Fruit fly (Drosophila melanogaster) whole organism, embryonic: ENCODE data around the gene RpS8.

Experiments used
- C15 ChIP-seq: fragments of 200-800 bp; sonication (Bioruptor generic); IDR thresholded peaks from 3 replicates; pipeline ENCODE4 v1.3.6; 2022; ENCODE audit warnings: missing biosample characterization, missing genetic modification characterization
- CG10321 ChIP-seq: fragments of 200-800 bp; sonication (Bioruptor generic); IDR thresholded peaks from 2 replicates; pipeline ENCODE4 v1.3.6; 2022; ENCODE audit warnings: missing biosample characterization, missing genetic modification characterization
- CG10431 ChIP-seq: fragments of 200-800 bp; sonication (Bioruptor generic); optimal IDR thresholded peaks from 3 replicates; lab custom pipeline; 2018; ENCODE audit warnings: missing biosample characterization, mild to moderate bottlenecking, missing genetic modification characterization
- CG11085 ChIP-seq: fragments of 200-800 bp; sonication (Bioruptor generic); IDR thresholded peaks from 2 replicates; pipeline ENCODE4 v1.3.6; 2022; ENCODE audit warnings: missing biosample characterization, missing genetic modification characterization
- CG12071 ChIP-seq: fragments of 200-800 bp; sonication (Bioruptor generic); optimal IDR thresholded peaks from 3 replicates; lab custom pipeline; 2018; ENCODE audit warnings: missing biosample characterization, mild to moderate bottlenecking, missing genetic modification characterization
- CG12391 ChIP-seq: fragments of 200-800 bp; sonication (Bioruptor generic); optimal IDR thresholded peaks from 3 replicates; lab custom pipeline; 2018; ENCODE audit warnings: missing biosample characterization, mild to moderate bottlenecking, missing genetic modification characterization, moderate library complexity
- CG14965 ChIP-seq: fragments of 200-800 bp; sonication (Bioruptor generic); optimal IDR thresholded peaks from 2 replicates; lab custom pipeline; 2016; ENCODE audit warnings: missing biosample characterization, missing genetic modification characterization, borderline replicate concordance
- CG2116 ChIP-seq: fragments of 200-800 bp; sonication (Bioruptor generic); optimal IDR thresholded peaks from 3 replicates; lab custom pipeline; 2018; ENCODE audit warnings: missing biosample characterization, mild to moderate bottlenecking, missing genetic modification characterization
- CG33557 ChIP-seq: fragments of 200-800 bp; sonication (Bioruptor generic); optimal IDR thresholded peaks from 2 replicates; lab custom pipeline; 2019; ENCODE audit warnings: missing biosample characterization, mild to moderate bottlenecking, missing genetic modification characterization, moderate library complexity
- CG34376 ChIP-seq: fragments of 200-800 bp; sonication (Bioruptor generic); optimal IDR thresholded peaks from 2 replicates; lab custom pipeline; 2018; ENCODE audit warnings: missing biosample characterization, mild to moderate bottlenecking, missing genetic modification characterization
- CG4360 ChIP-seq: fragments of 200-800 bp; sonication (Bioruptor generic); IDR thresholded peaks from 2 replicates; pipeline ENCODE4 v1.3.6; 2022; ENCODE audit warnings: missing biosample characterization, missing genetic modification characterization
- CG4707 ChIP-seq: fragments of 200-800 bp; sonication (Bioruptor generic); optimal IDR thresholded peaks from 2 replicates; lab custom pipeline; 2018; ENCODE audit warnings: missing biosample characterization, mild to moderate bottlenecking, missing genetic modification characterization, moderate library complexity
- CG5180 ChIP-seq: fragments of 200-800 bp; sonication (Bioruptor generic); optimal IDR thresholded peaks from 3 replicates; lab custom pipeline; 2017; ENCODE audit warnings: missing biosample characterization, missing genetic modification characterization, mild to moderate bottlenecking, moderate library complexity, missing genetic modification reagents
- CG6254 ChIP-seq: fragments of 200-800 bp; sonication (Bioruptor generic); optimal IDR thresholded peaks from 3 replicates; lab custom pipeline; 2017; ENCODE audit warnings: mild to moderate bottlenecking, missing biosample characterization, missing genetic modification reagents, missing genetic modification characterization
- CG6654 ChIP-seq: fragments of 200-800 bp; sonication (Bioruptor generic); optimal IDR thresholded peaks from 2 replicates; lab custom pipeline; 2017; ENCODE audit warnings: missing biosample characterization, mild to moderate bottlenecking, missing genetic modification characterization
- CG7357 ChIP-seq: fragments of 200-800 bp; sonication (Bioruptor generic); IDR thresholded peaks from 3 replicates; pipeline ENCODE4 v1.3.6; 2022; ENCODE audit warnings: missing biosample characterization, missing genetic modification characterization
- CG7839 ChIP-seq: fragments of 200-800 bp; sonication (Bioruptor generic); optimal IDR thresholded peaks from 3 replicates; lab custom pipeline; 2018; ENCODE audit warnings: missing biosample characterization, mild to moderate bottlenecking, missing genetic modification characterization, moderate library complexity
- CG8944 ChIP-seq: fragments of 200-800 bp; sonication (Bioruptor generic); optimal IDR thresholded peaks from 3 replicates; lab custom pipeline; 2016; ENCODE audit warnings: missing biosample characterization, missing genetic modification characterization
- CG9797 ChIP-seq: fragments of 200-800 bp; sonication (Bioruptor generic); optimal IDR thresholded peaks from 3 replicates; lab custom pipeline; 2018; ENCODE audit warnings: missing biosample characterization, mild to moderate bottlenecking, missing genetic modification characterization
- Dad ChIP-seq: fragments of 200-800 bp; sonication (Bioruptor generic); optimal IDR thresholded peaks from 3 replicates; lab custom pipeline; 2016; ENCODE audit warnings: missing biosample characterization, missing genetic modification characterization
- Drgx ChIP-seq: fragments of 200-800 bp; sonication (Bioruptor generic); IDR thresholded peaks from 2 replicates; pipeline ENCODE4 v1.3.6; 2022; ENCODE audit warnings: missing biosample characterization, missing genetic modification characterization
- E2f2 ChIP-seq: fragments of 200-800 bp; sonication (Bioruptor generic); IDR thresholded peaks from 2 replicates; pipeline ENCODE4 v1.3.6; 2022; ENCODE audit warnings: missing biosample characterization, missing genetic modification characterization
- GATAe ChIP-seq: fragments of 200-800 bp; sonication (Bioruptor generic); conservative IDR thresholded peaks from 2 replicates; pipeline ENCODE4 v1.3.6; 2022; ENCODE audit warnings: missing biosample characterization, missing genetic modification characterization
- Gsc ChIP-seq: fragments of 200-800 bp; sonication (Bioruptor generic); IDR thresholded peaks from 2 replicates; pipeline ENCODE4 v1.3.6; 2022; ENCODE audit warnings: missing biosample characterization, missing genetic modification characterization
- Hmx ChIP-seq: fragments of 200-800 bp; sonication (Bioruptor generic); optimal IDR thresholded peaks from 2 replicates; lab custom pipeline; 2016; ENCODE audit warnings: missing biosample characterization, missing genetic modification characterization
- MBD-R2 ChIP-seq: fragments of 200-800 bp; sonication (Bioruptor generic); IDR thresholded peaks from 2 replicates; pipeline ENCODE4 v1.3.6; 2022; ENCODE audit warnings: missing biosample characterization, missing genetic modification characterization
- Max ChIP-seq: fragments of 200-800 bp; sonication (Bioruptor generic); optimal IDR thresholded peaks from 2 replicates; lab custom pipeline; 2016; ENCODE audit warnings: missing biosample characterization, mild to moderate bottlenecking, missing genetic modification characterization
- Med ChIP-seq: fragments of 200-800 bp; sonication (Bioruptor generic); peaks from one replicate; lab custom pipeline; 2016; ENCODE audit warnings: missing biosample characterization, missing genetic modification characterization, mild to moderate bottlenecking, inconsistent platforms, moderate library complexity
- Mrtf ChIP-seq: fragments of 200-800 bp; sonication (Bioruptor generic); IDR thresholded peaks from 3 replicates; pipeline ENCODE4 v1.3.6; 2022; ENCODE audit warnings: missing biosample characterization, missing genetic modification characterization
- Rfx ChIP-seq: fragments of 200-800 bp; sonication (Bioruptor generic); IDR thresholded peaks from 2 replicates; pipeline ENCODE4 v1.3.6; 2022; ENCODE audit warnings: missing biosample characterization, missing genetic modification characterization
- Sox100B ChIP-seq: fragments of 200-800 bp; sonication (Bioruptor generic); optimal IDR thresholded peaks from 3 replicates; lab custom pipeline; 2018; ENCODE audit warnings: missing biosample characterization, mild to moderate bottlenecking, missing genetic modification characterization
- Taf1 ChIP-seq: fragments of 200-800 bp; sonication (Bioruptor generic); IDR thresholded peaks from 2 replicates; pipeline ENCODE4 v1.3.6; 2022; ENCODE audit warnings: missing biosample characterization, missing genetic modification characterization
- ara ChIP-seq: fragments of 200-800 bp; sonication (Bioruptor generic); IDR thresholded peaks from 2 replicates; pipeline ENCODE4 v1.3.6; 2022; ENCODE audit warnings: missing biosample characterization, missing genetic modification characterization
- bcd ChIP-seq: fragments of 200-800 bp; sonication (Bioruptor generic); optimal IDR thresholded peaks from 2 replicates; lab custom pipeline; 2017; ENCODE audit warnings: missing biosample characterization, mild to moderate bottlenecking, missing genetic modification characterization
- cad ChIP-seq: fragments of >200 bp; optimal IDR thresholded peaks from 2 replicates; lab custom pipeline; 2017; ENCODE audit warnings: missing biosample characterization, missing genetic modification characterization
- dati ChIP-seq: fragments of 200-800 bp; sonication (Bioruptor generic); IDR thresholded peaks from 2 replicates; pipeline ENCODE4 v1.3.6; 2022; ENCODE audit warnings: missing biosample characterization, missing genetic modification characterization
- ewg ChIP-seq: fragments of 200-800 bp; sonication (Bioruptor generic); optimal IDR thresholded peaks from 3 replicates; lab custom pipeline; 2017; ENCODE audit warnings: mild to moderate bottlenecking, missing biosample characterization, missing genetic modification reagents, missing genetic modification characterization
- exex ChIP-seq: fragments of 200-800 bp; sonication (Bioruptor generic); optimal IDR thresholded peaks from 4 replicates; lab custom pipeline; 2018; ENCODE audit warnings: missing biosample characterization, mild to moderate bottlenecking, missing genetic modification characterization, moderate library complexity
- ind ChIP-seq: fragments of 200-800 bp; sonication (Bioruptor generic); optimal IDR thresholded peaks from 3 replicates; lab custom pipeline; 2016; ENCODE audit warnings: missing biosample characterization, missing genetic modification characterization
- lmd ChIP-seq: fragments of 200-800 bp; sonication (Bioruptor generic); IDR thresholded peaks from 2 replicates; pipeline ENCODE4 v1.3.6; 2022; ENCODE audit warnings: missing biosample characterization, missing genetic modification characterization
- lov ChIP-seq, 2 experiments: fragments of 200-800 bp in 1 of 2; fragments of >200 bp in 1 of 2; sonication (Bioruptor generic) in 1 of 2; IDR thresholded peaks in 1 of 2; optimal IDR thresholded peaks in 1 of 2; 2 replicates in 1 of 2; 3 replicates in 1 of 2; pipeline versions ENCODE4 v1.3.6 to Lab custom; 2017 to 2022; ENCODE audit warnings: missing biosample characterization in 1 of 2, missing genetic modification characterization in 1 of 2
- nom ChIP-seq: fragments of 200-800 bp; sonication (Bioruptor generic); optimal IDR thresholded peaks from 2 replicates; lab custom pipeline; 2017; ENCODE audit warnings: missing biosample characterization, missing genetic modification characterization, mild to moderate bottlenecking, moderate library complexity, missing genetic modification reagents
- onecut ChIP-seq: fragments of 200-800 bp; sonication (Bioruptor generic); IDR thresholded peaks from 2 replicates; pipeline ENCODE4 v1.3.6; 2022; ENCODE audit warnings: missing biosample characterization, missing genetic modification characterization
- sisA ChIP-seq: fragments of 200-800 bp; sonication (Bioruptor generic); IDR thresholded peaks from 2 replicates; pipeline ENCODE4 v1.3.6; 2022; ENCODE audit warnings: missing biosample characterization, missing genetic modification characterization
- slp2 ChIP-seq: fragments of 200-800 bp; sonication (Bioruptor generic); optimal IDR thresholded peaks from 2 replicates; lab custom pipeline; 2016; ENCODE audit warnings: missing biosample characterization, missing genetic modification characterization
- sna ChIP-seq: fragments of 200-800 bp; sonication (Bioruptor generic); IDR thresholded peaks from 2 replicates; pipeline ENCODE4 v1.3.6; 2022; ENCODE audit warnings: missing biosample characterization, missing genetic modification characterization; ENCODE audit not compliant: partially characterized antibody
- tap ChIP-seq: fragments of 200-800 bp; optimal IDR thresholded peaks from 3 replicates; lab custom pipeline; 2019; ENCODE audit warnings: missing biosample characterization, mild to moderate bottlenecking, missing genetic modification characterization, moderate library complexity
- tio ChIP-seq: fragments of 200-800 bp; sonication (Bioruptor generic); optimal IDR thresholded peaks from 2 replicates; lab custom pipeline; 2017; ENCODE audit warnings: missing biosample characterization, missing genetic modification characterization, inconsistent platforms
- tll ChIP-seq, 2 experiments: fragments of 200-800 bp in 1 of 2; fragments of >200 bp in 1 of 2; sonication (Bioruptor generic) in 1 of 2; optimal IDR thresholded peaks; 2 replicates each; lab custom pipeline; 2017 to 2019; ENCODE audit warnings: missing biosample characterization in 2 of 2, missing genetic modification characterization in 2 of 2, mild to moderate bottlenecking in 1 of 2, moderate library complexity in 1 of 2
- toy ChIP-seq: fragments of 200-800 bp; sonication (Bioruptor generic); IDR thresholded peaks from 2 replicates; pipeline ENCODE4 v1.3.6; 2022; ENCODE audit warnings: missing biosample characterization, missing genetic modification characterization
- zfh2 ChIP-seq: fragments of 200-800 bp; sonication (Bioruptor generic); optimal IDR thresholded peaks from 2 replicates; lab custom pipeline; 2016; ENCODE audit warnings: missing biosample characterization, missing genetic modification characterization

RpS8 gene

dm6 chr3R:29876733-29877193 lies 15.4 kb downstream of the RpS8 start, which contains the start of gene CG31038 (continued):
- TF ChIP-seq CG5180 (GFP tag; lab: Kevin White, UChicago) (peak; percentile 23), nom (GFP tag; lab: Kevin White, UChicago) (peak; percentile 77), Gsc (GFP tag; lab: Robert Waterston, UW) (no peak), lmd (GFP tag; lab: Robert Waterston, UW) (no peak), exex (tag; lab: Kevin White, UChicago) (no peak), Dad (GFP tag; lab: Kevin White, UChicago) (no peak), CG12071 (GFP tag; lab: Kevin White, UChicago) (peak; percentile 38), zfh2 (GFP tag; lab: Kevin White, UChicago) (no peak), Drgx (GFP tag; lab: Robert Waterston, UW) (peak; percentile 34; the same call in 1 of the 2 replicates), CG2116 (GFP tag; lab: Kevin White, UChicago) (no peak), tap (tag; lab: Kevin White, UChicago) (peak; percentile 21), GATAe (GFP tag; lab: Robert Waterston, UW) (no peak), CG7357 (GFP tag; lab: Robert Waterston, UW) (no peak), CG4707 (GFP tag; lab: Kevin White, UChicago) (no peak), sisA (GFP tag; lab: Robert Waterston, UW) (no peak), tio (GFP tag; lab: Kevin White, UChicago) (no peak), CG33557 (GFP tag; lab: Kevin White, UChicago) (no peak), cad (GFP tag; lab: Kevin White, UChicago) (no peak), lov (optimal IDR thresholded peaks at IDR 0.05; lab: Kevin White, UChicago) (no peak), lov (GFP tag; IDR thresholded peaks at IDR 0.05; lab: Robert Waterston, UW) (0 out of 3 replicates have a peak, but pooled peaks have one; percentile 40), MBD-R2 (GFP tag; lab: Robert Waterston, UW) (peak; percentile 29; the same call in 1 of the 2 replicates), CG6654 (GFP tag; lab: Kevin White, UChicago) (no peak), CG34376 (GFP tag; lab: Kevin White, UChicago) (no peak), CG7839 (tag; lab: Kevin White, UChicago) (no peak), Mrtf (no peak), CG14965 (GFP tag; lab: Kevin White, UChicago) (no peak), ara (peak; percentile 61; the same call in 1 of the 2 replicates), CG10321 (GFP tag; lab: Robert Waterston, UW) (no peak), CG12391 (tag; lab: Kevin White, UChicago) (no peak), Sox100B (GFP tag; lab: Kevin White, UChicago) (no peak), ind (GFP tag; lab: Kevin White, UChicago) (no peak), E2f2 (GFP tag; lab: Robert Waterston, UW) (no peak), CG11085 (GFP tag; lab: Robert Waterston, UW) (no peak), CG8944 (GFP tag; lab: Kevin White, UChicago) (no peak), slp2 (no peak), CG10431 (GFP tag; lab: Kevin White, UChicago) (no peak), ewg (no peak), CG4360 (GFP tag; lab: Robert Waterston, UW) (peak; percentile 83), Taf1 (GFP tag; lab: Robert Waterston, UW) (no peak), tll (GFP tag; optimal IDR thresholded peaks at IDR 0.05; lab: Kevin White, UChicago) (peak in 1 of 2 experiments; percentile 25), sna (GFP tag; lab: Robert Waterston, UW) (0 out of 2 replicates have a peak, but pooled peaks have one; percentile 30), Rfx (no peak; the same call in 1 of the 2 replicates), C15 (no peak), dati (GFP tag; lab: Robert Waterston, UW) (no peak), onecut (GFP tag; lab: Robert Waterston, UW) (no peak; the same call in 1 of the 2 replicates), bcd (GFP tag; lab: Kevin White, UChicago) (no peak), CG9797 (GFP tag; lab: Kevin White, UChicago) (no peak), Max (GFP tag; lab: Kevin White, UChicago) (no peak), Med (GFP tag; lab: Kevin White, UChicago) (peak; percentile 88), Hmx (GFP tag; lab: Kevin White, UChicago) (no peak), CG6254 (GFP tag; lab: Kevin White, UChicago) (no peak), toy (GFP tag; lab: Robert Waterston, UW) (no peak)
